Worm (Caenorhabditis elegans): ENCODE data around the gene ace-3.
A peak's percentile ranks its signal among the peaks of the same experiment; 100 is the strongest.

Gene ace-3

ce11 chrII:14251400-14251940, 46.0 kb downstream of the ace-3 start (continued):
- TF ChIP-seq lin-35 (GFP tag; optimal IDR thresholded peaks at IDR 0.05) (peak; percentile 96 to 97), zip-4 (GFP tag; optimal IDR thresholded peaks at IDR 0.05) (peak; percentile 82), elt-3 (tag; optimal IDR thresholded peaks at IDR 0.05) (peak in 2 of 6 experiments; percentile 26 to 41), nhr-28 (tag; optimal IDR thresholded peaks at IDR 0.05) (no peak), efl-1 (optimal IDR thresholded peaks at IDR 0.05) (peak; percentile 97), efl-1 (GFP tag; optimal IDR thresholded peaks at IDR 0.05 in 1 of 2) (peak; percentile 95 to 100), ets-5 (GFP tag; IDR thresholded peaks at IDR 0.05) (no peak), swsn-7 (tag; optimal IDR thresholded peaks at IDR 0.05) (peak; percentile 92), ceh-88 (GFP tag; IDR thresholded peaks at IDR 0.05) (peak; percentile 86), tbx-2 (tag; optimal IDR thresholded peaks at IDR 0.05) (peak; percentile 94), C16A3.4 (tag; optimal IDR thresholded peaks at IDR 0.05) (peak; percentile 74), mep-1 (tag; optimal IDR thresholded peaks at IDR 0.05) (peak; percentile 76), nhr-11 (tag; optimal IDR thresholded peaks at IDR 0.05) (peak; percentile 15), nhr-90 (tag; optimal IDR thresholded peaks at IDR 0.05; ENCODE audit: poor library complexity) (peak; percentile 95), sox-4 (tag; optimal IDR thresholded peaks at IDR 0.05) (peak; percentile 86), nhr-84 (tag; optimal IDR thresholded peaks at IDR 0.05) (no peak), Y116A8C.19 (tag; optimal IDR thresholded peaks at IDR 0.05; ENCODE audit: borderline replicate concordance) (no peak), hpl-2 (GFP tag; optimal IDR thresholded peaks at IDR 0.05) (peak; percentile 81), nhr-237 (tag; optimal IDR thresholded peaks at IDR 0.05) (peak; percentile 50), rnt-1 (tag; optimal IDR thresholded peaks at IDR 0.05) (peak; percentile 92), F16B12.6 (tag; optimal IDR thresholded peaks at IDR 0.05) (peak; percentile 54), C34B4.2 (tag; optimal IDR thresholded peaks at IDR 0.05) (no peak), fkh-10 (GFP tag; optimal IDR thresholded peaks at IDR 0.05) (peak; percentile 40), skn-1 (tag; optimal IDR thresholded peaks at IDR 0.05) (peak; percentile 29), nhr-85 (tag) (peak; percentile 98), nhr-20 (tag; optimal IDR thresholded peaks at IDR 0.05) (peak; percentile 96), grh-1 (GFP tag; IDR thresholded peaks at IDR 0.05) (peak; percentile 71), snu-23 (GFP tag; optimal IDR thresholded peaks at IDR 0.05) (peak; percentile 95), unc-62 (GFP tag; optimal IDR thresholded peaks at IDR 0.05) (no peak), nhr-12 (tag; optimal IDR thresholded peaks at IDR 0.05) (no peak), ceh-63 (GFP tag; optimal IDR thresholded peaks at IDR 0.05) (no peak), dsc-1 (tag; optimal IDR thresholded peaks at IDR 0.05) (peak; percentile 97), ama-1 (optimal IDR thresholded peaks at IDR 0.05) (peak; percentile 85), nhr-47 (tag; optimal IDR thresholded peaks at IDR 0.05) (peak; percentile 97), tlp-1 (tag; optimal IDR thresholded peaks at IDR 0.05) (no peak), lin-15B (tag; optimal IDR thresholded peaks at IDR 0.05) (peak; percentile 50), nhr-76 (tag; optimal IDR thresholded peaks at IDR 0.05) (no peak), pag-3 (tag; optimal IDR thresholded peaks at IDR 0.05; ENCODE audit: borderline replicate concordance, insufficient read depth) (peak; percentile 14), jun-1 (tag; optimal IDR thresholded peaks at IDR 0.05) (peak; percentile 88), ztf-11 (tag; optimal IDR thresholded peaks at IDR 0.05) (peak; percentile 1 to 92), alr-1 (tag; optimal IDR thresholded peaks at IDR 0.05; ENCODE audit: borderline replicate concordance) (no peak), ceh-8 (GFP tag; optimal IDR thresholded peaks at IDR 0.05) (peak; percentile 25), unc-130 (tag; optimal IDR thresholded peaks at IDR 0.05) (peak; percentile 61), zag-1 (tag; optimal IDR thresholded peaks at IDR 0.05) (no peak), dpl-1 (GFP tag; optimal IDR thresholded peaks at IDR 0.05) (peak; percentile 96 to 97 (median 96)), fkh-8 (tag; optimal IDR thresholded peaks at IDR 0.05) (peak; percentile 96), pqm-1 (tag; optimal IDR thresholded peaks at IDR 0.05) (no peak), egl-13 (tag; optimal IDR thresholded peaks at IDR 0.05) (peak; percentile 93), mab-9 (GFP tag; IDR thresholded peaks at IDR 0.05) (peak; percentile 65), lin-39 (tag; optimal IDR thresholded peaks at IDR 0.05) (peak; percentile 71), ceh-90 (tag; optimal IDR thresholded peaks at IDR 0.05) (peak; percentile 64), C04F5.9 (tag; optimal IDR thresholded peaks at IDR 0.05) (peak; percentile 71), blmp-1 (tag; optimal IDR thresholded peaks at IDR 0.05) (peak; percentile 85)
